Fruit fly (Drosophila melanogaster) whole organism, embryonic: ENCODE results near the gene Obp19a.

ENCODE experiments used
- Awh ChIP-seq: fragments of 200-800 bp; sonication (Bioruptor generic); IDR thresholded peaks from 2 replicates; pipeline ENCODE4, ENCODE4 v1.3.6; 2022; ENCODE audit warnings: missing biosample characterization, missing genetic modification characterization
- CG1024 ChIP-seq: fragments of 200-800 bp; sonication (Bioruptor generic); IDR thresholded peaks from 2 replicates; pipeline ENCODE4 v1.3.6; 2022; ENCODE audit warnings: missing biosample characterization, missing genetic modification characterization
- CG10274 ChIP-seq: fragments of 200-800 bp; sonication (Bioruptor generic); optimal IDR thresholded peaks from 3 replicates; lab custom pipeline; 2017; ENCODE audit warnings: missing biosample characterization, mild to moderate bottlenecking, missing genetic modification characterization
- CG10321 ChIP-seq: fragments of 200-800 bp; sonication (Bioruptor generic); IDR thresholded peaks from 2 replicates; pipeline ENCODE4 v1.3.6; 2022; ENCODE audit warnings: missing biosample characterization, missing genetic modification characterization
- CG11504 ChIP-seq: fragments of 200-800 bp; sonication (Bioruptor generic); optimal IDR thresholded peaks from 3 replicates; lab custom pipeline; 2019; ENCODE audit warnings: missing biosample characterization, mild to moderate bottlenecking, missing genetic modification characterization, moderate library complexity
- CG11723 ChIP-seq: fragments of 200-800 bp; sonication (Bioruptor generic); optimal IDR thresholded peaks from 2 replicates; lab custom pipeline; 2017; ENCODE audit warnings: missing biosample characterization, mild to moderate bottlenecking, missing genetic modification characterization
- CG12744 ChIP-seq: fragments of 200-800 bp; sonication (Bioruptor generic); optimal IDR thresholded peaks from 2 replicates; lab custom pipeline; 2016; ENCODE audit warnings: missing biosample characterization, missing genetic modification characterization
- CG13424 ChIP-seq: fragments of 200-800 bp; sonication (Bioruptor generic); optimal IDR thresholded peaks from 2 replicates; lab custom pipeline; 2019; ENCODE audit warnings: missing biosample characterization, mild to moderate bottlenecking, missing genetic modification characterization, moderate library complexity
- CG16779 ChIP-seq: fragments of 200-800 bp; sonication (Bioruptor generic); IDR thresholded peaks from 2 replicates; pipeline ENCODE4 v1.3.6; 2022; ENCODE audit warnings: missing biosample characterization, missing genetic modification characterization
- CG1832 ChIP-seq: fragments of 200-800 bp; sonication (Bioruptor generic); optimal IDR thresholded peaks from 2 replicates; lab custom pipeline; 2017; ENCODE audit warnings: missing biosample characterization, mild to moderate bottlenecking, missing genetic modification characterization, inconsistent platforms
- CG2202 ChIP-seq: fragments of 200-800 bp; sonication (Bioruptor generic); optimal IDR thresholded peaks from 2 replicates; lab custom pipeline; 2018; ENCODE audit warnings: missing biosample characterization, mild to moderate bottlenecking, missing genetic modification characterization
- CG33213 ChIP-seq: fragments of 200-800 bp; sonication (Bioruptor generic); optimal IDR thresholded peaks from 3 replicates; lab custom pipeline; 2016; ENCODE audit warnings: missing biosample characterization, missing genetic modification characterization
- CG3995 ChIP-seq: fragments of 200-800 bp; sonication (Bioruptor generic); optimal IDR thresholded peaks from 3 replicates; lab custom pipeline; 2016; ENCODE audit warnings: missing biosample characterization, missing genetic modification characterization
- CG5245 ChIP-seq: fragments of 200-800 bp; sonication (Bioruptor generic); optimal IDR thresholded peaks from 3 replicates; lab custom pipeline; 2016; ENCODE audit warnings: missing biosample characterization, missing genetic modification characterization
- CG7271 ChIP-seq: fragments of 200-800 bp; sonication (Bioruptor generic); optimal IDR thresholded peaks from 2 replicates; lab custom pipeline; 2018; ENCODE audit warnings: missing biosample characterization, mild to moderate bottlenecking, missing genetic modification characterization, moderate library complexity
- CG8478 ChIP-seq: fragments of >200 bp; optimal IDR thresholded peaks from 2 replicates; lab custom pipeline; 2018
- Dad ChIP-seq: fragments of 200-800 bp; sonication (Bioruptor generic); optimal IDR thresholded peaks from 3 replicates; lab custom pipeline; 2016; ENCODE audit warnings: missing biosample characterization, missing genetic modification characterization
- Drgx ChIP-seq: fragments of 200-800 bp; sonication (Bioruptor generic); IDR thresholded peaks from 2 replicates; pipeline ENCODE4 v1.3.6; 2022; ENCODE audit warnings: missing biosample characterization, missing genetic modification characterization
- Sox100B ChIP-seq: fragments of 200-800 bp; sonication (Bioruptor generic); optimal IDR thresholded peaks from 3 replicates; lab custom pipeline; 2018; ENCODE audit warnings: missing biosample characterization, mild to moderate bottlenecking, missing genetic modification characterization
- Ssrp ChIP-seq: fragments of 200-800 bp; sonication (Bioruptor generic); optimal IDR thresholded peaks from 2 replicates; lab custom pipeline; 2018; ENCODE audit warnings: missing biosample characterization, mild to moderate bottlenecking, missing genetic modification characterization, moderate library complexity
- Trl ChIP-seq, 3 experiments: fragments of >200 bp in 2 of 3; fragments of 200-800 bp in 1 of 3; sonication (Bioruptor generic) in 1 of 3; optimal IDR thresholded peaks; 2 replicates in 1 of 3; 3 replicates in 2 of 3; lab custom pipeline; 2016 to 2017; ENCODE audit warnings: missing biosample characterization in 1 of 3, missing genetic modification characterization in 1 of 3
- aop ChIP-seq: fragments of 200-800 bp; sonication (Bioruptor generic); IDR thresholded peaks from 2 replicates; pipeline ENCODE4 v1.3.6; 2022; ENCODE audit warnings: missing biosample characterization, missing genetic modification characterization
- az2 ChIP-seq: fragments of 200-800 bp; sonication (Bioruptor generic); optimal IDR thresholded peaks from 3 replicates; lab custom pipeline; 2016; ENCODE audit warnings: missing biosample characterization, missing genetic modification characterization
- crc ChIP-seq: fragments of 200-800 bp; sonication (Bioruptor generic); optimal IDR thresholded peaks from 2 replicates; lab custom pipeline; 2016; ENCODE audit warnings: missing biosample characterization, missing genetic modification characterization
- ewg ChIP-seq: fragments of 200-800 bp; sonication (Bioruptor generic); optimal IDR thresholded peaks from 3 replicates; lab custom pipeline; 2017; ENCODE audit warnings: mild to moderate bottlenecking, missing biosample characterization, missing genetic modification reagents, missing genetic modification characterization
- fd102C ChIP-seq: fragments of 200-800 bp; sonication (Bioruptor generic); optimal IDR thresholded peaks from 2 replicates; lab custom pipeline; 2018; ENCODE audit warnings: missing biosample characterization, mild to moderate bottlenecking, missing genetic modification characterization, moderate library complexity
- fu2 ChIP-seq: fragments of 200-800 bp; sonication (Bioruptor generic); optimal IDR thresholded peaks from 2 replicates; lab custom pipeline; 2016; ENCODE audit warnings: missing biosample characterization, missing genetic modification characterization
- jing ChIP-seq: fragments of 200-800 bp; sonication (Bioruptor generic); optimal IDR thresholded peaks from 2 replicates; lab custom pipeline; 2018; ENCODE audit warnings: missing biosample characterization, mild to moderate bottlenecking, missing genetic modification characterization
- kay ChIP-seq: fragments of 200-800 bp; sonication (Bioruptor generic); optimal IDR thresholded peaks from 2 replicates; lab custom pipeline; 2016; ENCODE audit warnings: missing biosample characterization, missing genetic modification characterization
- onecut ChIP-seq: fragments of 200-800 bp; sonication (Bioruptor generic); IDR thresholded peaks from 2 replicates; pipeline ENCODE4 v1.3.6; 2022; ENCODE audit warnings: missing biosample characterization, missing genetic modification characterization
- org-1 ChIP-seq: fragments of 200-800 bp; sonication (Bioruptor generic); optimal IDR thresholded peaks from 2 replicates; lab custom pipeline; 2017; ENCODE audit warnings: missing biosample characterization, missing genetic modification characterization
- pum ChIP-seq: fragments of 200-800 bp; sonication (Bioruptor generic); optimal IDR thresholded peaks from 2 replicates; lab custom pipeline; 2016; ENCODE audit warnings: missing biosample characterization, missing genetic modification characterization
- scrt ChIP-seq: fragments of 200-800 bp; sonication (Bioruptor generic); optimal IDR thresholded peaks from 2 replicates; lab custom pipeline; 2018; ENCODE audit warnings: missing biosample characterization, mild to moderate bottlenecking, missing genetic modification characterization, moderate library complexity
- shn ChIP-seq: fragments of 200-800 bp; sonication (Bioruptor generic); optimal IDR thresholded peaks from 3 replicates; lab custom pipeline; 2016; ENCODE audit warnings: missing biosample characterization, missing genetic modification characterization
- sisA ChIP-seq: fragments of 200-800 bp; sonication (Bioruptor generic); IDR thresholded peaks from 2 replicates; pipeline ENCODE4 v1.3.6; 2022; ENCODE audit warnings: missing biosample characterization, missing genetic modification characterization
- sob ChIP-seq: fragments of 200-800 bp; sonication (Bioruptor generic); IDR thresholded peaks from 2 replicates; pipeline ENCODE4 v1.3.6; 2022; ENCODE audit warnings: missing biosample characterization, missing genetic modification characterization
- ssp ChIP-seq: fragments of 200-800 bp; sonication (Bioruptor generic); IDR thresholded peaks from 2 replicates; pipeline ENCODE4 v1.3.6; 2022; ENCODE audit warnings: missing biosample characterization, missing genetic modification characterization
- tin ChIP-seq: fragments of 200-800 bp; sonication (Bioruptor generic); optimal IDR thresholded peaks from 3 replicates; lab custom pipeline; 2016; ENCODE audit warnings: missing biosample characterization, missing genetic modification characterization
- tio ChIP-seq: fragments of 200-800 bp; sonication (Bioruptor generic); optimal IDR thresholded peaks from 2 replicates; lab custom pipeline; 2017; ENCODE audit warnings: missing biosample characterization, missing genetic modification characterization, inconsistent platforms
- wor ChIP-seq: fragments of 200-800 bp; sonication (Bioruptor generic); IDR thresholded peaks from 2 replicates; pipeline ENCODE4 v1.3.6; 2022; ENCODE audit warnings: missing biosample characterization, missing genetic modification characterization

Obp19a gene

dm6 chrX:20411635-20412034, 3.9 kb upstream of the Obp19a start:
- TF ChIP-seq fu2 (GFP tag; lab: Kevin White, UChicago) (no peak), CG11723 (GFP tag; lab: Kevin White, UChicago) (no peak), az2 (GFP tag; lab: Kevin White, UChicago) (no peak), sisA (GFP tag; lab: Robert Waterston, UW) (no peak), CG1832 (GFP tag; lab: Kevin White, UChicago) (peak; percentile 81), ewg (GFP tag; lab: Kevin White, UChicago) (no peak), tin (GFP tag; lab: Kevin White, UChicago) (no peak), wor (GFP tag; lab: Robert Waterston, UW) (no peak), Trl (optimal IDR thresholded peaks at IDR 0.05; lab: Kevin White, UChicago) (peak; percentile 45 to 64), Trl (GFP tag; optimal IDR thresholded peaks at IDR 0.05; lab: Kevin White, UChicago) (no peak), CG8478 (lab: Kevin White, UChicago) (no peak), aop (no peak), Awh (GFP tag; lab: Robert Waterston, UW) (no peak), jing (GFP tag; lab: Kevin White, UChicago) (no peak)

dm6 chrX:20413481-20413880, 2.1 kb upstream of the Obp19a start, which contains the start of gene CG15459:
TSS of gene CG15459 (minus strand) at chrX:20413581.
- TF ChIP-seq Ssrp (tag; lab: Kevin White, UChicago) (no peak), pum (GFP tag; lab: Kevin White, UChicago) (no peak), sob (no peak), CG10321 (no peak), Dad (GFP tag; lab: Kevin White, UChicago) (no peak), az2 (GFP tag; lab: Kevin White, UChicago) (no peak), fd102C (no peak), CG5245 (no peak), CG11504 (tag; lab: Kevin White, UChicago) (no peak), CG16779 (no peak), shn (GFP tag; lab: Kevin White, UChicago) (no peak)

- no peak for TF ChIP-seq CG1024 (GFP tag; lab: Robert Waterston, UW)
- TF ChIP-seq crc (GFP tag; lab: Kevin White, UChicago): no peak
- no peak for TF ChIP-seq onecut (GFP tag; lab: Robert Waterston, UW)
- no peak for TF ChIP-seq CG12744 (GFP tag; lab: Kevin White, UChicago)
- TF ChIP-seq Sox100B (GFP tag; lab: Kevin White, UChicago): no peak
- TF ChIP-seq CG33213 (GFP tag; lab: Kevin White, UChicago): no peak
- no peak for TF ChIP-seq tio (GFP tag; lab: Kevin White, UChicago)
- TF ChIP-seq Drgx (GFP tag; lab: Robert Waterston, UW): no peak
These were observed 1.4 kb upstream of the Obp19a start, which contains the start of gene CG15458 for dm6 chrX:20414099-20414498. TSS of gene CG15458 (minus strand) at chrX:20414199.

dm6 chrX:20416433-20416832, 889 bp downstream of the Obp19a start, which contains the start of gene Obp19b:
TSS of gene Obp19b (plus strand) at chrX:20416733.
- TF ChIP-seq az2 (GFP tag; lab: Kevin White, UChicago) (no peak), kay (GFP tag; lab: Kevin White, UChicago) (no peak), CG2202 (tag; lab: Kevin White, UChicago) (no peak), CG3995 (GFP tag; lab: Kevin White, UChicago) (no peak), CG13424 (tag; lab: Kevin White, UChicago) (no peak), CG10274 (GFP tag; lab: Kevin White, UChicago) (no peak), org-1 (no peak), scrt (no peak), ssp (GFP tag; lab: Robert Waterston, UW) (no peak), CG7271 (tag; lab: Kevin White, UChicago) (no peak)
